Fruit fly (Drosophila melanogaster) whole organism, embryonic: ENCODE data around the gene ds.
A peak's percentile ranks its signal among the peaks of the same experiment; 100 is the strongest.

ENCODE experiments used
- Ada2b ChIP-seq: fragments of 200-800 bp; sonication (Bioruptor generic); IDR thresholded peaks from 2 replicates; pipeline ENCODE4 v1.3.6; 2022; ENCODE audit warnings: missing biosample characterization, missing genetic modification characterization
- CG10209 ChIP-seq: fragments of 200-800 bp; sonication (Bioruptor generic); optimal IDR thresholded peaks from 3 replicates; lab custom pipeline; 2017; ENCODE audit warnings: missing biosample characterization, mild to moderate bottlenecking, missing genetic modification characterization, missing genetic modification reagents
- CG11695 ChIP-seq: fragments of 200-800 bp; sonication (Bioruptor generic); IDR thresholded peaks from 3 replicates; pipeline ENCODE4 v1.3.6; 2022; ENCODE audit warnings: missing biosample characterization, missing genetic modification characterization
- CG12299 ChIP-seq: fragments of 200-800 bp; sonication (Bioruptor generic); optimal IDR thresholded peaks from 2 replicates; lab custom pipeline; 2018; ENCODE audit warnings: missing biosample characterization, mild to moderate bottlenecking, missing genetic modification characterization
- CG14710 ChIP-seq: fragments of 200-800 bp; sonication (Bioruptor generic); optimal IDR thresholded peaks from 3 replicates; lab custom pipeline; 2019; ENCODE audit warnings: missing biosample characterization, mild to moderate bottlenecking, missing genetic modification characterization, moderate library complexity
- CG1603 ChIP-seq: fragments of 200-800 bp; sonication (Bioruptor generic); optimal IDR thresholded peaks from 2 replicates; lab custom pipeline; 2019; ENCODE audit warnings: missing biosample characterization, mild to moderate bottlenecking, missing genetic modification characterization, moderate library complexity
- CG31388 ChIP-seq: fragments of 200-800 bp; sonication (Bioruptor generic); optimal IDR thresholded peaks from 2 replicates; lab custom pipeline; 2016; ENCODE audit warnings: missing biosample characterization, missing genetic modification characterization
- CG32532 ChIP-seq: fragments of 200-800 bp; sonication (Bioruptor generic); IDR thresholded peaks from 2 replicates; pipeline ENCODE4 v1.3.6; 2022; ENCODE audit warnings: missing biosample characterization, missing genetic modification characterization
- CG4282 ChIP-seq: fragments of 200-800 bp; sonication (Bioruptor generic); optimal IDR thresholded peaks from 2 replicates; lab custom pipeline; 2016; ENCODE audit warnings: missing biosample characterization, missing genetic modification characterization
- CG4360 ChIP-seq: fragments of 200-800 bp; sonication (Bioruptor generic); IDR thresholded peaks from 2 replicates; pipeline ENCODE4 v1.3.6; 2022; ENCODE audit warnings: missing biosample characterization, missing genetic modification characterization
- CG43689 ChIP-seq: fragments of 200-800 bp; sonication (Bioruptor generic); IDR thresholded peaks from 2 replicates; pipeline ENCODE4 v1.3.6; 2022; ENCODE audit warnings: missing biosample characterization, missing genetic modification characterization
- CG4424 ChIP-seq: fragments of 200-800 bp; sonication (Bioruptor generic); optimal IDR thresholded peaks from 3 replicates; lab custom pipeline; 2016; ENCODE audit warnings: missing biosample characterization, missing genetic modification characterization
- CG6683 ChIP-seq: fragments of 200-800 bp; sonication (Bioruptor generic); optimal IDR thresholded peaks from 2 replicates; lab custom pipeline; 2017; ENCODE audit warnings: missing biosample characterization, mild to moderate bottlenecking, missing genetic modification characterization, missing genetic modification reagents
- CG6689 ChIP-seq: fragments of 200-800 bp; sonication (Bioruptor generic); IDR thresholded peaks from 2 replicates; pipeline ENCODE4 v1.3.6; 2022; ENCODE audit warnings: missing biosample characterization, missing genetic modification characterization
- CG6791 ChIP-seq: fragments of 200-800 bp; sonication (Bioruptor generic); IDR thresholded peaks from 3 replicates; pipeline ENCODE4 v1.3.6; 2022; ENCODE audit warnings: missing biosample characterization, missing genetic modification characterization; ENCODE audit not compliant: partially characterized antibody
- CHES-1-like ChIP-seq: fragments of 200-800 bp; sonication (Bioruptor generic); optimal IDR thresholded peaks from 2 replicates; lab custom pipeline; 2016; ENCODE audit warnings: missing biosample characterization, missing genetic modification characterization
- Chrac-16 ChIP-seq: fragments of 200-800 bp; sonication (Bioruptor generic); optimal IDR thresholded peaks from 3 replicates; lab custom pipeline; 2016; ENCODE audit warnings: missing biosample characterization, missing genetic modification characterization
- D19A ChIP-seq: fragments of 200-800 bp; optimal IDR thresholded peaks from 3 replicates; lab custom pipeline; 2019; ENCODE audit warnings: missing biosample characterization, mild to moderate bottlenecking, missing genetic modification characterization, moderate library complexity
- Drgx ChIP-seq: fragments of 200-800 bp; sonication (Bioruptor generic); IDR thresholded peaks from 2 replicates; pipeline ENCODE4 v1.3.6; 2022; ENCODE audit warnings: missing biosample characterization, missing genetic modification characterization
- E2f2 ChIP-seq: fragments of 200-800 bp; sonication (Bioruptor generic); IDR thresholded peaks from 2 replicates; pipeline ENCODE4 v1.3.6; 2022; ENCODE audit warnings: missing biosample characterization, missing genetic modification characterization
- HLH3B ChIP-seq: fragments of 200-800 bp; sonication (Bioruptor generic); IDR thresholded peaks from 2 replicates; pipeline ENCODE4 v1.3.6; 2022; ENCODE audit warnings: missing biosample characterization, missing genetic modification characterization
- Med ChIP-seq: fragments of 200-800 bp; sonication (Bioruptor generic); peaks from one replicate; lab custom pipeline; 2016; ENCODE audit warnings: missing biosample characterization, missing genetic modification characterization, mild to moderate bottlenecking, inconsistent platforms, moderate library complexity
- Mrtf ChIP-seq: fragments of 200-800 bp; sonication (Bioruptor generic); IDR thresholded peaks from 3 replicates; pipeline ENCODE4 v1.3.6; 2022; ENCODE audit warnings: missing biosample characterization, missing genetic modification characterization
- Scr ChIP-seq: fragments of 200-800 bp; sonication (Bioruptor generic); IDR thresholded peaks from 2 replicates; pipeline ENCODE4 v1.3.6; 2022; ENCODE audit warnings: missing biosample characterization, missing genetic modification characterization; ENCODE audit not compliant: partially characterized antibody
- Sox102F ChIP-seq: fragments of 200-800 bp; sonication (Bioruptor generic); optimal IDR thresholded peaks from 2 replicates; lab custom pipeline; 2018; ENCODE audit warnings: missing biosample characterization, mild to moderate bottlenecking, missing genetic modification characterization, moderate library complexity
- YL-1 ChIP-seq: fragments of 200-800 bp; sonication (Bioruptor generic); optimal IDR thresholded peaks from 3 replicates; lab custom pipeline; 2017; ENCODE audit warnings: missing biosample characterization, mild to moderate bottlenecking, missing genetic modification characterization
- ac ChIP-seq: fragments of 200-800 bp; sonication (Bioruptor generic); optimal IDR thresholded peaks from 3 replicates; lab custom pipeline; 2017; ENCODE audit warnings: missing biosample characterization, mild to moderate bottlenecking, missing genetic modification characterization
- ara ChIP-seq: fragments of 200-800 bp; sonication (Bioruptor generic); IDR thresholded peaks from 2 replicates; pipeline ENCODE4 v1.3.6; 2022; ENCODE audit warnings: missing biosample characterization, missing genetic modification characterization
- ato ChIP-seq: fragments of 200-800 bp; sonication (Bioruptor generic); IDR thresholded peaks from 2 replicates; pipeline ENCODE4 v1.3.6; 2022; ENCODE audit warnings: missing biosample characterization, missing genetic modification characterization; ENCODE audit not compliant: partially characterized antibody
- bsh ChIP-seq, 2 experiments: fragments of 200-800 bp; sonication (Bioruptor generic); optimal IDR thresholded peaks; 2 replicates each; lab custom pipeline; 2017 to 2018; ENCODE audit warnings: mild to moderate bottlenecking in 2 of 2, missing biosample characterization in 2 of 2, missing genetic modification characterization in 2 of 2, moderate library complexity in 1 of 2
- cas ChIP-seq: fragments of 200-800 bp; sonication (Bioruptor generic); IDR thresholded peaks from 2 replicates; pipeline ENCODE4 v1.3.6; 2022; ENCODE audit warnings: missing biosample characterization, missing genetic modification characterization
- dati ChIP-seq: fragments of 200-800 bp; sonication (Bioruptor generic); IDR thresholded peaks from 2 replicates; pipeline ENCODE4 v1.3.6; 2022; ENCODE audit warnings: missing biosample characterization, missing genetic modification characterization
- dmrt99B ChIP-seq: fragments of 200-800 bp; sonication (Bioruptor generic); optimal IDR thresholded peaks from 2 replicates; lab custom pipeline; 2018; ENCODE audit warnings: missing biosample characterization, mild to moderate bottlenecking, missing genetic modification characterization, moderate library complexity
- gem ChIP-seq: fragments of 200-800 bp; sonication (Bioruptor generic); optimal IDR thresholded peaks from 2 replicates; lab custom pipeline; 2019; ENCODE audit warnings: missing biosample characterization, mild to moderate bottlenecking, missing genetic modification characterization, moderate library complexity
- jumu ChIP-seq: fragments of 200-800 bp; sonication (Bioruptor generic); optimal IDR thresholded peaks from 3 replicates; lab custom pipeline; 2016; ENCODE audit warnings: missing biosample characterization, missing genetic modification characterization
- nom ChIP-seq: fragments of 200-800 bp; sonication (Bioruptor generic); optimal IDR thresholded peaks from 2 replicates; lab custom pipeline; 2017; ENCODE audit warnings: missing biosample characterization, missing genetic modification characterization, mild to moderate bottlenecking, moderate library complexity, missing genetic modification reagents
- pan ChIP-seq, 4 experiments: fragments of >200 bp in 3 of 4; fragments of 200-800 bp in 1 of 4; sonication (Bioruptor generic) in 1 of 4; optimal IDR thresholded peaks in 3 of 4; IDR thresholded peaks in 1 of 4; 2 replicates each; pipeline versions ENCODE4 v1.3.6 to Lab custom; 2017 to 2022; ENCODE audit warnings: missing biosample characterization in 2 of 4, missing genetic modification characterization in 2 of 4, mixed read lengths in 1 of 4
- pfk ChIP-seq: fragments of 200-800 bp; sonication (Bioruptor generic); optimal IDR thresholded peaks from 2 replicates; lab custom pipeline; 2018; ENCODE audit warnings: missing biosample characterization, mild to moderate bottlenecking, missing genetic modification characterization, moderate library complexity
- prd ChIP-seq, 3 experiments: fragments of >200 bp in 2 of 3; fragments of 200-800 bp in 1 of 3; sonication (Bioruptor generic) in 1 of 3; optimal IDR thresholded peaks in 2 of 3; IDR thresholded peaks in 1 of 3; 2 replicates in 2 of 3; 3 replicates in 1 of 3; pipeline versions ENCODE4 v1.3.6 to Lab custom; 2017 to 2022; ENCODE audit warnings: missing biosample characterization in 1 of 3, missing genetic modification characterization in 1 of 3
- pzg ChIP-seq: fragments of 200-800 bp; sonication (Bioruptor generic); optimal IDR thresholded peaks from 3 replicates; lab custom pipeline; 2018; ENCODE audit warnings: missing biosample characterization, mild to moderate bottlenecking, missing genetic modification characterization, moderate library complexity
- scrt ChIP-seq: fragments of 200-800 bp; sonication (Bioruptor generic); optimal IDR thresholded peaks from 2 replicates; lab custom pipeline; 2018; ENCODE audit warnings: missing biosample characterization, mild to moderate bottlenecking, missing genetic modification characterization, moderate library complexity
- sens ChIP-seq: fragments of 200-800 bp; sonication (Bioruptor generic); peaks from one replicate; lab custom pipeline; 2016; ENCODE audit warnings: missing biosample characterization, missing genetic modification characterization
- shn ChIP-seq: fragments of 200-800 bp; sonication (Bioruptor generic); optimal IDR thresholded peaks from 3 replicates; lab custom pipeline; 2016; ENCODE audit warnings: missing biosample characterization, missing genetic modification characterization
- tup ChIP-seq: fragments of 200-800 bp; sonication (Bioruptor generic); optimal IDR thresholded peaks from 2 replicates; lab custom pipeline; 2016; ENCODE audit warnings: missing biosample characterization, mild to moderate bottlenecking, missing genetic modification characterization, moderate library complexity
- vvl ChIP-seq: fragments of 200-800 bp; sonication (Bioruptor generic); IDR thresholded peaks from 2 replicates; pipeline ENCODE4 v1.3.6; 2022; ENCODE audit warnings: missing biosample characterization, missing genetic modification characterization

Gene ds

dm6 chr2L:718280-718871 lies 3.6 kb upstream of the ds start (continued):
- no peak for TF ChIP-seq pan (optimal IDR thresholded peaks at IDR 0.05; lab: Kevin White, UChicago)
- TF ChIP-seq pan (GFP tag; optimal IDR thresholded peaks at IDR 0.05 in 1 of 2, IDR thresholded peaks at IDR 0.05 in 1 of 2): peak in 1 of 2 experiments; percentile 49
- peak; percentile 16; the same call in 1 of the 2 replicates for TF ChIP-seq CG6689 (GFP tag; lab: Robert Waterston, UW)
- peak; percentile 57 for TF ChIP-seq vvl
- peak; percentile 46 for TF ChIP-seq jumu (GFP tag; lab: Kevin White, UChicago)
- peak; percentile 53 for TF ChIP-seq nom
- TF ChIP-seq CHES-1-like (GFP tag; lab: Kevin White, UChicago): peak; percentile 13
- TF ChIP-seq CG10209: no peak
- peak; percentile 12 for TF ChIP-seq Chrac-16 (GFP tag; lab: Kevin White, UChicago)
- peak; percentile 53; the same call in 1 of the 2 replicates for TF ChIP-seq CG32532 (GFP tag; lab: Robert Waterston, UW)
- 0 out of 3 replicates have a peak, but pooled peaks have one; percentile 6 for TF ChIP-seq Mrtf (GFP tag; lab: Robert Waterston, UW)
- TF ChIP-seq shn: peak; percentile 18
- TF ChIP-seq CG11695 (GFP tag; lab: Robert Waterston, UW): no peak
- TF ChIP-seq, all 482 proteins: peak for 81

- TF ChIP-seq ato (GFP tag; lab: Robert Waterston, UW) (no peak), CG31388 (no peak), D19A (peak; percentile 10), CG14710 (tag; lab: Kevin White, UChicago) (no peak), dmrt99B (no peak), E2f2 (GFP tag; lab: Robert Waterston, UW) (no peak), Ada2b (GFP tag; lab: Robert Waterston, UW) (no peak), pfk (GFP tag; lab: Kevin White, UChicago) (no peak)
- TF ChIP-seq, all 482 proteins: peak for 1
Measured at dm6 chr2L:717783-718182, 3.0 kb upstream of the ds start.

DNA sequence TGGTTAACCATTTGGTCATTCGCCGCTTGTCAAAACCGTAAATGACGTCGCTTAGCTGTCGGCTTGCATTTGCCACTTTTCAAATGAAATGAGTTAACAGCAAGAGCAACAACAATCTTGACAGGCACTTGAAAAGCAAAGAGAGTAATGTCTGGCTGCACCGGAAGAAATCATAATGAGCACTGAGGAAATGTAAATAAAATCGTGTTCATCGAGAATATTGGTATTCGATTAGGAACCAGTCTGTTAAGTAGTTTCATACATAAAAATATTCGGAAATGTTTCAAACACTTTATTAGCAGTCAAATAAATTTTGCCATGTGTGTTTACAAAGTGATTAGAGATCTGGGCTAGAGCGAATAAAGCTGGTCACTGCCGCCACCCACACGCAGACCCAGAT lies 1.8 kb upstream of the ds start:
- TF ChIP-seq sens (peak; percentile 71), dati (GFP tag; lab: Robert Waterston, UW) (no peak), bsh (GFP tag; optimal IDR thresholded peaks at IDR 0.05; lab: Kevin White, UChicago) (peak in 1 of 2 experiments; percentile 12), gem (tag; lab: Kevin White, UChicago) (peak; percentile 8), ac (GFP tag; lab: Kevin White, UChicago) (no peak), CG1603 (tag; lab: Kevin White, UChicago) (peak; percentile 37), Ada2b (GFP tag; lab: Robert Waterston, UW) (peak; percentile 8; the same call in 1 of the 2 replicates), pzg (GFP tag; lab: Kevin White, UChicago) (no peak), cas (GFP tag; lab: Robert Waterston, UW) (no peak), Sox102F (peak; percentile 26), Scr (no peak), E2f2 (GFP tag; lab: Robert Waterston, UW) (no peak), Med (GFP tag; lab: Kevin White, UChicago) (peak; percentile 27), Drgx (GFP tag; lab: Robert Waterston, UW) (peak; percentile 44), tup (GFP tag; lab: Kevin White, UChicago) (no peak), prd (optimal IDR thresholded peaks at IDR 0.05; lab: Kevin White, UChicago) (no peak), prd (GFP tag; IDR thresholded peaks at IDR 0.05; lab: Robert Waterston, UW) (peak; percentile 18; the same call in 1 of the 3 replicates)

dm6 chr2L:715489-715849 lies 686 bp upstream of the ds start:
- TF ChIP-seq CG4282 (GFP tag; lab: Kevin White, UChicago): no peak
- peak; percentile 39 for TF ChIP-seq CG12299 (tag; lab: Kevin White, UChicago)
- peak; percentile 64 for TF ChIP-seq scrt
- peak; percentile 89; the same call in 1 of the 2 replicates for TF ChIP-seq CG4360 (GFP tag; lab: Robert Waterston, UW)
- TF ChIP-seq CG6683 (GFP tag; lab: Kevin White, UChicago): no peak
- TF ChIP-seq CG6791: no peak
- peak; percentile 15 for TF ChIP-seq YL-1 (GFP tag; lab: Kevin White, UChicago)
- TF ChIP-seq HLH3B: peak; percentile 87
- peak; percentile 51; the same call in 1 of the 2 replicates for TF ChIP-seq CG43689
- peak; percentile 93 for TF ChIP-seq ara (GFP tag; lab: Robert Waterston, UW)
- peak; percentile 90 for TF ChIP-seq CG4424 (GFP tag; lab: Kevin White, UChicago)
